Fruit fly (Drosophila melanogaster) whole organism, larva: ENCODE data around the gene tadr.

Experiments used
- noc ChIP-seq: fragments of 200-800 bp; sonication (Bioruptor generic); optimal IDR thresholded peaks from 3 replicates; lab custom pipeline; 2019; ENCODE audit warnings: missing biosample characterization, mild to moderate bottlenecking, missing genetic modification characterization, moderate library complexity

The tadr gene

DNA sequence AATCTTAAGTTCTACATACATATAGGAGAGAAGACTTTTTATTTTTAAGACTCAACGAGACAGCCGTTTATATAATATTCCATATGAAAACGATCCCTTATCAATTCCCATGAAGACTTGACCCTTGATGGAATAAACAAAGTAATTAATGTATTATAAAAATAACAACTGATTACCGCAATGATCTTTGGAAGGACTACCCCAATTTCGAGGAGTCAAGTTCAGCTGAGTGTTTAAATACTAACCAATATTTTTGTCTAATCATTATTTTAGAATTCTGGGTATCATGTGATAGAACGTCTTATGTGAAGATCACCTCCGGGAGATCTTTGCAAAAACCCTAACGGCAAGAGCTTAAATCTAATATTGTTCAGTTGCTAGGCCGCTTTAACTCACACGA is 22.6 kb downstream of the tadr start:
- TF ChIP-seq noc (tag; lab: Kevin White, UChicago): no peak

DNA sequence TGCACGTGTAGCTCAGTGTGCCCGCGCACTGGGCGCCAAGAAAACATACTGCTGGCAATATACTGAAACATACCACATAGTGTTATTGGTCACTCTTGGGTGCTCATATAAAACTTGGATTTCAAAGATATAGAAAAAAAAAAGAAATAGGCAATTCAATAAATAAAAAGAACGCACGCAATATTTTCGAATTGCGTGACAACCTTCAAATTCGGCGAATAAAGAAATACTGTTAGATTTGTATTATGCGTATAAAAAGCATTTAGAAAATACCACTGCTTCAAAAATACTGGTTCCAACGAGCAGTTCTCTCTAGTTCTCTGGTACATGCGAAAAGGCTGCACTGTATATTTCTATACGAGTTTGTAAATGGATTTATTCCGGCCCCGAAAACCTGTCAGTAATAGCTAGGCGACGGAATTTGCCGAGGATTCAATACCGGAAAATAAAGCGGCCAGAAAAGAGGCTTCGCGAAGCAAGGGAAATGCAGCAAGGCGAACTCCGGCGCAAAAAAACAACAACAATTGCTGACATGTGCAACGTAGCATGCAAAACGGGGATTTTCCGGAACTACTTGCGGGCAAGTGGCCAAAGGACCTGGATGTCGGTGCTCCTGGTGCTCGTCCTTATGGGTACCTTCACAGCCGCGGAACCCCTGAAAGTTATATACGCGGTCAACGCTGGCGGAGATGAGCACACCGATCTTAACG is 27.3 kb downstream of the tadr start, which contains the start of gene CG9257:
Gene CG9257 (plus strand): TSS at position 345 of the 710 bp plus-strand sequence.
- no peak for TF ChIP-seq noc (tag; lab: Kevin White, UChicago)

DNA sequence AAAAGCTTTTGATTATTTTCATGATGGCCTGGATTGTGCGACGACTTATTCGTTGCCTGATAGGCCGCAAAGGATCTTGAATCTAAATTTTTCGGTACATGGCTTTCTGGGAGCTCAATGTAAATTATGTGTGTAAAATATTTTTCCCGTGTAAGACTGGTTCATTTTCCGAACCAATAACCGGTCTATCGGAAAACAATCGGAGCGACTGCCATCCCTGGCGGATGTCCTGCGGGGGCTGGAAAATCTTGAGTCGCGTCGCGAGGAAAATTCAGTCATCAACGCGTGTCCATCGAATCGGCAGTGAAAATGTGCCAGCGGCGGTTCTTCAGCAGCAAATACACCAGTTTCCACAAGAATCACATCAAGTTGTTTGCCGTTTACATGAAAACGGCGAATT is 29.1 kb downstream of the tadr start, which contains the start of the genes CG46307 and Nhe2:
Gene CG46307 (plus strand): TSS at position 243 of the 400 bp plus-strand sequence.
Gene Nhe2 (plus strand): TSS at position 243 of the 400 bp plus-strand sequence.
- no peak for TF ChIP-seq noc (tag; lab: Kevin White, UChicago)

DNA sequence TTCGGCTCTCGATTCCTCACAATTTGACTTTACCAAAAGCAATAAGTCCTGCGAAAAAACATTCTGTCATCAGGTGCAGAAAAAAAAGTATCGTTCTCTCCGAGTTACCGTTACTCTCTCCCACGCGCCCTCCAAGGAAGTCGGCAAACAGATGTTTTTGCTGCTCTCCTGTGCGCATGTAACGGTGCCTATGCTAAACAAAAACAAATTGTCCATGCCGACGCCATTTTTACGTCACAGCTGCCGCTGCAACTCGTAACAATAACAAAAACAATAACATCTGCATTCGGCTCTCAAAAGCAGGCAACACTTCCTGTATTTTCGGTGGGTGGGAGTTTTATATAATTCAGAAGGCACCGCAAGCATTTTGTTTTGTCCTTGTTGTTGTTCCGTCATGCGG is 29.9 kb downstream of the tadr start:
- TF ChIP-seq noc (tag; lab: Kevin White, UChicago): no peak

DNA sequence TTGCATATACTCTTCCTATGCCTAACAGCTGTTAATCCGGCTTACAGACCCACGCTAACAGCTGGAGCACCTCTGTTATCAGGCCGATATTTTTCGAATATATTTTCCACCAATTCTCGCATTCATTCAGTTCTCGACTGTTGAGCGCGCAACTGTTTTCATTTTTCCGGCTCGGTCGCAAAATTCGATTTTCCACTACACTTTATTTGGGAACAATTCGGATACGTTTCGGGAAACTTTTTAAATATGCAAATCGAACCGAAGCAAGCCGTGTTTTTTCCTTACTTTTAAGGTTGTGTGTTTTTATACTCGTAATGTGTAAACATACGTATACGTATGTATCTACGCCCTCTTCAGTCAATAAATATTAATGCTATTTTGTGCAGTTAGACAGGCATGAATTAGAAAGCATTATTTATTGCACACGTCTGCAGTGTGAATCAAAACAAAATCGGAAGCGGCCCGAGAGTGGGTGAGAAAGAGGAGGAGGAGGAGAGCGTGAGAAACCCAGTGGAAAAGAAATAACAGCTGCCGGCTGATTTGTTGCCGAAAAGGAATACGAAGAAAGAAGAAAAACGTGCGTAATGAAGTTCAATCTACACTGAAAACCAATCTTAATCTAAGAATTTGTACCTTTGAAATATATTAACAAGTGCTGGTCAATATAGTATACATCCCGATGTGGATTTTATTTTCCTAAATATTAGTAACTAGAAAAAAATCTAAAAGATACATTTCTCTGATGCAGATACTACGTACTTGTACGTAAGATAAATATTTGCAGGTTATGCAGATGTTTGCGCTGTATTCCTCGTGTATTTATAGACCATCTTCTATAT is 32.7 kb downstream of the tadr start:
- peak; percentile 20 for TF ChIP-seq noc (tag; lab: Kevin White, UChicago)

DNA sequence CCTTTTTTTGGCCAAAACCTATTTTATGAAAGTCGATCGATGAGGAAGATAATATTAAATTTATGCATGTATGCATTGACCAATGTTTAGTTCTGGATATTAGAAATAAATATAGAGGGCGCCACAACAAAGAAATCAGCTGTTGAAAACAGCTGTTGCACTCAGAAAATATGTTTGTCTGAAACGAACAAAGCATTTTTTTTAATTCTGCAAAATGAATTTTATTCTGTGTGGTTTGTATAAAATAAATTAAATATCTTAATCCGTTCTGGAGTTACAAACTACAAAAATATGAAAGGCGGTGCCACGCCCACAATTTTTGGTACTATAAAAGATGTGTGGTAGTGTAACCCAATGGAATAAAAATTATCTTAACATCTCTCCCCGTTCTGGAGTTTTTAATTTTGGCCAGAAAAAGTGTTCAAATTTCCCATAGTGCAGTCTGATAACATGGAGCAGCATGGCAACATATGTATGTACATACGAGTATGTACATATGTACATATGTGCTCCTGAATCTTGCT is 33.6 kb downstream of the tadr start:
- TF ChIP-seq noc (tag; lab: Kevin White, UChicago): no peak

DNA sequence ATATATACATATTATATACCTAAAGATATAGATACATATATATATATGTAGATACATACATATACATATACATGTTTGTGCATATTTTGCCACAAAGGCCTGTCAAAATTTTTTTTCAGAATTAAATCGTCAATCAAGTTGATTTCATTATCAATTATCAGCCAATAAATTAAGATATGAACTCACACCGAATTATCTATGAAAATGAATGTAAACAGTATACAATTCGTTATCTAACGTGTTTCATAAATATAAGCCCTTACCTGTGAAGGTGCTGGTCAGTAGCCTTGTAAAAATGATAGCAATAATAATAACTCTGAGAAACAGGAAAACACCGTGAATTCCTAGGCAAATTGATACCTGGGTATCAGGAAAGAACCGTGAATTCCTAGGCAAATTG is 34.5 kb downstream of the tadr start:
- no peak for TF ChIP-seq noc (tag; lab: Kevin White, UChicago)

DNA sequence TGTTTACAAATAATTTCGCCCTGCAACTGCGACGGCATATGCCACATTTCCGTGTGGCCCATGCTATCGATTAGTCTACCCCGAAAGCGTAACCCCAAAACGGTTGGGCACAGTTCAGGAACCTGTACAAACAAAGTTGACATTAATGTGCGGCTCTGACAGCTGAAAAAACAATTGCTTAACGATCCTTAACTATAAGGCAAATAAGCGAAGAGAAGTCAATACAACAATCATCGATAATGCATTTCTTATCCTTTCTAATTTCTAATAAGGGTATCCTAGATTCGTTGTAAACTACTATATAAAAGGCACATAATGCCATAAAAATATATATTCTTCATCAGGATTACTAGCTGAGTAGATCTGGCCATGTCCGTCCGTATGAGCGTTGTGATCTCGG is 36.6 kb downstream of the tadr start:
- no peak for TF ChIP-seq noc (tag; lab: Kevin White, UChicago)

DNA sequence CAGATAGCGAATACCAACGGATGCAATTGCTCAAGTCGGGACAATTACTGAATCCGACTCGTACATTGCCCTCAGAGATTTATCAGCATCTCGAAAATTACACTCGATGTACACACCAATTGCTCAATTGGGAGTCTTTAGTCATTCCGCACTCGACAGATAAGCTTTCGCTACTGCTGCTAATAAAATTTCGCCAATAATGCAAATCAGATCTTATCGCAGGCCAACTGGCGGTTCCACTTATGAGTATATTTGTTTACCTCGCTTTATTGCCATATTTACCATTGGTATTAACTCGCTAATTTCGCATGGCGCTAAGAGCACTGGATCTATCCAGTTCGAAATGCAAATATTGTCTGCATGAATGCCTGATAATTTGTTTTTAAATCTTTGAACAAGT is 38.3 kb downstream of the tadr start:
- TF ChIP-seq noc (tag; lab: Kevin White, UChicago): no peak

DNA sequence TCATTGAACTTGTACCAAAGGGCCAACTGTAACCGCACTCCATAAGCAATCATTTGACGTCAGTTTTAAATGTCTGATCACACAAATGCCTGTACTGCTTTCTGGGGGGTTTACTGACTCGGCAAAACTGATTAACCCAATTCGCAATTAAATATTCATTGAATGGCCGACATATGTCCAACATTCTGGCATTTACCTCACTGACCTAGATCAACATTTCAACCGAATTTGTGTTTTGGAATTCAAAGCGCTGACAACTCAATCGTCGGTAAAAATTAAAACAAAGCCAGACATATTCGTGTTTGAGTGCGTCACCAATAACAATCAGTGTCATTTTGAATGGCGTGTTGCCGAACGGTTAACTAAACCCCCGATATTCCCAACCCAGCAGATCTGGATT is 40.5 kb downstream of the tadr start:
- TF ChIP-seq noc (tag; lab: Kevin White, UChicago): no peak
